Fruit fly (Drosophila melanogaster) whole organism, prepupa: ENCODE results near the gene yps.

Experiments
- Blimp-1 ChIP-seq: fragments of 200-800 bp; sonication (Bioruptor generic); optimal IDR thresholded peaks from 3 replicates; lab custom pipeline; 2017; ENCODE audit warnings: missing biosample characterization, missing genetic modification characterization, mild to moderate bottlenecking, moderate library complexity, missing genetic modification reagents
- CG10631 ChIP-seq: fragments of 200-800 bp; sonication (Bioruptor generic); optimal IDR thresholded peaks from 2 replicates; lab custom pipeline; 2016; ENCODE audit warnings: missing biosample characterization, missing genetic modification characterization
- CG10669 ChIP-seq: fragments of 200-800 bp; sonication (Bioruptor generic); optimal IDR thresholded peaks from 3 replicates; lab custom pipeline; 2018; ENCODE audit warnings: missing biosample characterization, mild to moderate bottlenecking, missing genetic modification characterization, moderate library complexity
- CG11294 ChIP-seq: fragments of 200-800 bp; sonication (Bioruptor generic); IDR thresholded peaks from 2 replicates; pipeline ENCODE4 v1.3.6; 2022; ENCODE audit warnings: missing biosample characterization, missing genetic modification characterization
- CG11762 ChIP-seq: fragments of 200-800 bp; sonication (Bioruptor generic); optimal IDR thresholded peaks from 3 replicates; lab custom pipeline; 2016; ENCODE audit warnings: missing biosample characterization, missing genetic modification characterization; ENCODE audit not compliant: insufficient read depth
- CG11902 ChIP-seq: fragments of 200-800 bp; sonication (Bioruptor generic); optimal IDR thresholded peaks from 3 replicates; lab custom pipeline; 2016; ENCODE audit warnings: missing biosample characterization, missing genetic modification characterization
- CG3032 ChIP-seq: fragments of 200-800 bp; optimal IDR thresholded peaks from 2 replicates; lab custom pipeline; 2019; ENCODE audit warnings: missing biosample characterization, mild to moderate bottlenecking, missing genetic modification characterization, moderate library complexity
- CG34406 ChIP-seq: fragments of 200-800 bp; sonication (Bioruptor generic); optimal IDR thresholded peaks from 3 replicates; lab custom pipeline; 2016; ENCODE audit warnings: missing biosample characterization, missing genetic modification characterization
- CG3919 ChIP-seq: fragments of 200-800 bp; sonication (Bioruptor generic); optimal IDR thresholded peaks from 3 replicates; lab custom pipeline; 2016; ENCODE audit warnings: missing biosample characterization, missing genetic modification characterization
- CG4318 ChIP-seq: fragments of 200-800 bp; sonication (Bioruptor generic); optimal IDR thresholded peaks from 3 replicates; lab custom pipeline; 2017; ENCODE audit warnings: missing biosample characterization, mild to moderate bottlenecking, missing genetic modification characterization
- CG6163 ChIP-seq: fragments of 200-800 bp; sonication (Bioruptor generic); IDR thresholded peaks from 3 replicates; pipeline ENCODE4 v1.3.6; 2022; ENCODE audit warnings: missing biosample characterization, missing genetic modification characterization
- CG6276 ChIP-seq: fragments of 200-800 bp; sonication (Bioruptor generic); optimal IDR thresholded peaks from 2 replicates; lab custom pipeline; 2017; ENCODE audit warnings: missing biosample characterization, mild to moderate bottlenecking, missing genetic modification characterization
- CG6792 ChIP-seq: fragments of 200-800 bp; sonication (Bioruptor generic); optimal IDR thresholded peaks from 3 replicates; lab custom pipeline; 2016; ENCODE audit warnings: missing biosample characterization, missing genetic modification characterization
- CG6808 ChIP-seq: fragments of 200-800 bp; sonication (Bioruptor generic); optimal IDR thresholded peaks from 3 replicates; lab custom pipeline; 2017; ENCODE audit warnings: missing biosample characterization, missing genetic modification characterization, mild to moderate bottlenecking, moderate library complexity, missing genetic modification reagents
- CG7368 ChIP-seq: fragments of 200-800 bp; sonication (Bioruptor generic); optimal IDR thresholded peaks from 3 replicates; lab custom pipeline; 2016; ENCODE audit warnings: missing biosample characterization, missing genetic modification characterization
- CG8119 ChIP-seq: fragments of 200-800 bp; sonication (Bioruptor generic); IDR thresholded peaks from 3 replicates; pipeline ENCODE4 v1.3.6; 2022; ENCODE audit warnings: missing biosample characterization, missing genetic modification characterization
- CG8319 ChIP-seq: fragments of 200-800 bp; sonication (Bioruptor generic); optimal IDR thresholded peaks from 3 replicates; lab custom pipeline; 2016; ENCODE audit warnings: missing biosample characterization, missing genetic modification characterization
- CG8632 ChIP-seq: fragments of 200-800 bp; sonication (Bioruptor generic); optimal IDR thresholded peaks from 3 replicates; lab custom pipeline; 2016; ENCODE audit warnings: missing biosample characterization, missing genetic modification characterization
- Eip78C ChIP-seq: fragments of 200-800 bp; sonication (Bioruptor generic); peaks from one replicate; lab custom pipeline; 2016; ENCODE audit warnings: missing biosample characterization, missing genetic modification characterization
- Eip93F ChIP-seq: fragments of 200-800 bp; sonication (Bioruptor generic); optimal IDR thresholded peaks from 2 replicates; lab custom pipeline; 2016; ENCODE audit warnings: missing biosample characterization, mild to moderate bottlenecking, missing genetic modification characterization
- Ets96B ChIP-seq: fragments of 200-800 bp; optimal IDR thresholded peaks from 2 replicates; lab custom pipeline; 2019; ENCODE audit warnings: missing biosample characterization, mild to moderate bottlenecking, missing genetic modification characterization, moderate library complexity
- Gug ChIP-seq: fragments of 200-800 bp; sonication (Bioruptor generic); IDR thresholded peaks from 2 replicates; pipeline ENCODE4 v1.3.6; 2022; ENCODE audit warnings: missing biosample characterization, missing genetic modification characterization
- Hr38 ChIP-seq: sonication (Bioruptor generic); optimal IDR thresholded peaks from 2 replicates; lab custom pipeline; 2016; ENCODE audit warnings: missing biosample characterization, missing genetic modification characterization
- Hr39 ChIP-seq: fragments of 200-800 bp; sonication (Bioruptor generic); optimal IDR thresholded peaks from 2 replicates; lab custom pipeline; 2016; ENCODE audit warnings: missing biosample characterization, missing genetic modification characterization
- Hr4 ChIP-seq: fragments of 200-800 bp; sonication (Bioruptor generic); optimal IDR thresholded peaks from 3 replicates; lab custom pipeline; 2016; ENCODE audit warnings: missing biosample characterization, missing genetic modification characterization
- Lpt ChIP-seq: fragments of 200-800 bp; sonication (Bioruptor generic); optimal IDR thresholded peaks from 3 replicates; lab custom pipeline; 2016; ENCODE audit warnings: missing biosample characterization, missing genetic modification characterization
- Smox ChIP-seq: fragments of 200-800 bp; sonication (Bioruptor generic); optimal IDR thresholded peaks from 3 replicates; lab custom pipeline; 2016; ENCODE audit warnings: missing biosample characterization, missing genetic modification characterization
- Sox102F ChIP-seq: fragments of 200-800 bp; sonication (Bioruptor generic); optimal IDR thresholded peaks from 2 replicates; lab custom pipeline; 2016; ENCODE audit warnings: missing biosample characterization, mild to moderate bottlenecking, missing genetic modification characterization
- Sox14 ChIP-seq: fragments of 200-800 bp; sonication (Bioruptor generic); optimal IDR thresholded peaks from 3 replicates; lab custom pipeline; 2016; ENCODE audit warnings: missing biosample characterization, missing genetic modification characterization
- Sox15 ChIP-seq: fragments of 200-800 bp; sonication (Bioruptor generic); optimal IDR thresholded peaks from 3 replicates; lab custom pipeline; 2016; ENCODE audit warnings: missing biosample characterization, missing genetic modification characterization
- cyc ChIP-seq: fragments of 200-800 bp; sonication (Bioruptor generic); optimal IDR thresholded peaks from 3 replicates; lab custom pipeline; 2016; ENCODE audit warnings: missing biosample characterization, missing genetic modification characterization
- dac ChIP-seq: fragments of 200-800 bp; sonication (Bioruptor generic); optimal IDR thresholded peaks from 2 replicates; lab custom pipeline; 2017; ENCODE audit warnings: missing biosample characterization, mild to moderate bottlenecking, missing genetic modification characterization
- dsx ChIP-seq: fragments of 200-800 bp; optimal IDR thresholded peaks from 3 replicates; lab custom pipeline; 2019; ENCODE audit warnings: missing biosample characterization, mild to moderate bottlenecking, missing genetic modification characterization, moderate library complexity; ENCODE audit not compliant: poor library complexity, severe bottlenecking
- esn ChIP-seq: fragments of 200-800 bp; sonication (Bioruptor generic); optimal IDR thresholded peaks from 2 replicates; lab custom pipeline; 2016; ENCODE audit warnings: missing biosample characterization, mild to moderate bottlenecking, missing genetic modification characterization, moderate library complexity
- fd59A ChIP-seq: fragments of 200-800 bp; sonication (Bioruptor generic); optimal IDR thresholded peaks from 2 replicates; lab custom pipeline; 2017; ENCODE audit warnings: missing biosample characterization, mild to moderate bottlenecking, missing genetic modification characterization, missing genetic modification reagents
- fd85E ChIP-seq: fragments of 200-800 bp; sonication (Bioruptor generic); optimal IDR thresholded peaks from 3 replicates; lab custom pipeline; 2016; ENCODE audit warnings: missing biosample characterization, missing genetic modification characterization
- net ChIP-seq: fragments of 200-800 bp; sonication (Bioruptor generic); optimal IDR thresholded peaks from 3 replicates; lab custom pipeline; 2016; ENCODE audit warnings: missing biosample characterization, missing genetic modification characterization
- pdm3 ChIP-seq: fragments of 200-800 bp; sonication (Bioruptor generic); optimal IDR thresholded peaks from 3 replicates; lab custom pipeline; 2016; ENCODE audit warnings: missing biosample characterization, missing genetic modification characterization
- spab ChIP-seq: fragments of 200-800 bp; sonication (Bioruptor generic); optimal IDR thresholded peaks from 2 replicates; lab custom pipeline; 2017; ENCODE audit warnings: missing biosample characterization, mild to moderate bottlenecking, missing genetic modification characterization, missing genetic modification reagents
- svp ChIP-seq: fragments of 200-800 bp; sonication (Bioruptor generic); peaks from one replicate; lab custom pipeline; 2016; ENCODE audit warnings: missing biosample characterization, missing genetic modification characterization
- vri ChIP-seq: fragments of 200-800 bp; sonication (Bioruptor generic); optimal IDR thresholded peaks from 3 replicates; lab custom pipeline; 2016; ENCODE audit warnings: missing biosample characterization, mild to moderate bottlenecking, missing genetic modification characterization

yps gene

DNA sequence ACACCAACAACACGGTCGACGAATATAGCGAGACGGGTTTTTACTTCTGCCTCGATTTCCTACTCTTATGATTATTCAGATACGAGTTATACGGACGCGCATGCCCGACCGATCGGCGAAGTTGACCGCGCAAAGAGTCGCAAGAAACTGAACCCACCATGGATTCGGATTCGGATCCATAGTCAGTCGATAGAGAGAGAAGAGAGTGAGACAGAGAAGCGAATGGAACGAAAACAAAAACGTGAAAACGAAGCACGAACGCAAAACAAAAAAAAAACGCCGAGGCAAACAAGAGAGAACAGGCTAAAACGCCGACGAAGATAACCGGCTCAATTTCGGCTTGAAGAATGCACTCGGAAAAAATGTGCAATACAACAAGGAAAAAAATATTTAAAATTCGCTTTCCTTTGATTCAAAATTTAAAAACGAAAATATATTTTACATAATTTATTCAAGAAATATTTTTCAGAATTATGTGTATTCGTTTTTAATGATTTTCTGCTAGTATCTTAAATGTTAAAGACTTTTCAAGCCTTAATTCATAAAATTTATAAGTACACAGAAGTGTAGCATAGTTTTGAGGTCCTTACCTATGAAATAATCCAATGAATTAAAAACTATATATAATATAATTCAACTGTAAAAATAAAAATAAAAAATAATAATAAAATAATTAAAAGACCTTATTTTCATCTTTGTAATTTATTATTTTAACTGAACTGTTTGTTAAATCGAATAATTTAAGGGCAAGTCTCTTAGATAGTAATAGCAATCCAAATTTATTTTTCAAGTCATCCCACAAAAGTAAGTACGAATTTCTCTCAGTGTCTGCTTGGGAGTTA, 43.0 kb downstream of the yps start, which contains the start of gene Sema5c (continued):
- TF ChIP-seq CG3032: peak; percentile 75
- TF ChIP-seq CG6792 (GFP tag; lab: Kevin White, UChicago): peak; percentile 56
- no peak for TF ChIP-seq Sox14 (GFP tag; lab: Kevin White, UChicago)
- TF ChIP-seq CG10631 (GFP tag; lab: Kevin White, UChicago): peak; percentile 81
- peak; percentile 48 for TF ChIP-seq Hr39 (GFP tag; lab: Kevin White, UChicago)
- TF ChIP-seq fd85E: no peak
- peak; percentile 48 for TF ChIP-seq Hr4 (GFP tag; lab: Kevin White, UChicago)
- peak; percentile 45 for TF ChIP-seq CG10669 (GFP tag; lab: Kevin White, UChicago)
- peak; percentile 64 for TF ChIP-seq CG3919 (GFP tag; lab: Kevin White, UChicago)
- TF ChIP-seq Blimp-1 (GFP tag; lab: Kevin White, UChicago): peak; percentile 56
- TF ChIP-seq dsx (GFP tag; lab: Kevin White, UChicago): peak; percentile 61
- TF ChIP-seq CG34406 (GFP tag; lab: Kevin White, UChicago): peak; percentile 76
- peak; percentile 77 for TF ChIP-seq CG4318 (GFP tag; lab: Kevin White, UChicago)
- peak; percentile 28 for TF ChIP-seq fd59A (GFP tag; lab: Kevin White, UChicago)
- no peak; the same call in 1 of the 2 replicates for TF ChIP-seq CG11294 (GFP tag; lab: Robert Waterston, UW)
- TF ChIP-seq CG11762 (GFP tag; lab: Kevin White, UChicago): no peak
- TF ChIP-seq CG8119 (GFP tag; lab: Robert Waterston, UW): peak; percentile 63
- peak; percentile 56 for TF ChIP-seq spab (GFP tag; lab: Kevin White, UChicago)
- TF ChIP-seq net: peak; percentile 67
- peak; percentile 24 for TF ChIP-seq Smox (GFP tag; lab: Kevin White, UChicago)
- TF ChIP-seq cyc (GFP tag; lab: Kevin White, UChicago): peak; percentile 1
- TF ChIP-seq Ets96B: peak; percentile 46
- TF ChIP-seq CG7368 (GFP tag; lab: Kevin White, UChicago): no peak
- peak; percentile 84 for TF ChIP-seq CG6163
- peak; percentile 80 for TF ChIP-seq Eip78C
- peak; percentile 67 for TF ChIP-seq Lpt
- TF ChIP-seq Hr38 (GFP tag; lab: Kevin White, UChicago): no peak

DNA sequence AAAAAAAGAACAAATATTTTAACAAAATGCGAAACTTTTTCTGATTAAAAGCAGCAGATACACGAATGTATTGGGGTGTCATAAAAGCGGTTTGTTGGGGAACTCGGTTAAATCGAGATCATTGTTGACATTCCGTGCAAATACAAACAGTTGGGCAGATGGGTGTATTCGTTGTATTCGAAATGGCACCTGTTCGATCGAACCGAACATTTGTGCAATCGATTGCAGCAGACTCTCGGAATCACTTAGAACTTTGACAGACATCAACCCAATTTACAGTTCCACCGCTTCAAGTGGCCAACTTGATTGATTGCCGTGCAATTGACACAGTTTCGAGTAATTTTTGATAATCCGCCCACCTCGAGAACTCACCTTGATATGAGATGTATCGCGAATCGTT, 44.5 kb downstream of the yps start:
- TF ChIP-seq svp (GFP tag; lab: Kevin White, UChicago): peak; percentile 41
- TF ChIP-seq CG8319 (GFP tag; lab: Kevin White, UChicago): no peak
- peak; percentile 31 for TF ChIP-seq Eip78C
- no peak for TF ChIP-seq CG10631 (GFP tag; lab: Kevin White, UChicago)
- TF ChIP-seq esn (GFP tag; lab: Kevin White, UChicago): peak; percentile 13

DNA sequence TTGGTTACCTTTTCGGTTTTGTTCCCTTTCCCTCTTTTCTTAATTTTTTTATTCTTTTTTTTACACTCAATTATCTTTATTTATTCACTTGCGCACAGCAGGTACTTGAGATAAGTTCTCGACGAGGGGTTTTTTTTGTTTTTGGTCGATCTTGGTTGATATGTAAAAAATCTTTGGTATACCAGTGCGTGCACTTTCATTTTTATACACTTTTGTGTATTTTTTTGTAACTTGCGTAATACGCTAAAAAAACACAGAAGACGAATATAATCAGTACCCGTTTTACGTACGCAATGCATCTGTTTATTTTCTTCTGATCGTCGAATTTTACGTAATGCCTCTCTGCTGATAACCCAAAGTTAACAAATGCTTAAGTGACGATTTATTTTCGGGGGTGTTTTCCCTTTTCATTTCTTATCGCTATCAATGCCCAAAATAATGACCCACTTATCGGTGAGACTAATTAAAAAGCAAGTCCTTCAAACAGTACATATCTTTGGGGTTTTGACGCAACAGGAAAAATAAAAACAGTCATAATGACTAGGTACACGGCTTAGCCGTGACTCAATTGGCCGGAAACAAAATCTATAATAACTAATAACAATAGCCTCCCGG, 45.5 kb downstream of the yps start:
- peak; percentile 22 for TF ChIP-seq svp (GFP tag; lab: Kevin White, UChicago)
- TF ChIP-seq pdm3: no peak
- no peak for TF ChIP-seq CG11762 (GFP tag; lab: Kevin White, UChicago)
- TF ChIP-seq fd85E: no peak
- no peak for TF ChIP-seq Hr4 (GFP tag; lab: Kevin White, UChicago)
- TF ChIP-seq vri: peak; percentile 95
- TF ChIP-seq CG7368 (GFP tag; lab: Kevin White, UChicago): no peak
- TF ChIP-seq CG8319 (GFP tag; lab: Kevin White, UChicago): no peak
- no peak for TF ChIP-seq CG6163
- no peak for TF ChIP-seq spab (GFP tag; lab: Kevin White, UChicago)
- TF ChIP-seq Blimp-1 (GFP tag; lab: Kevin White, UChicago): peak; percentile 70
- no peak for TF ChIP-seq net
- no peak for TF ChIP-seq CG8119 (GFP tag; lab: Robert Waterston, UW)
- TF ChIP-seq CG6276 (GFP tag; lab: Kevin White, UChicago): no peak
- no peak for TF ChIP-seq CG3919 (GFP tag; lab: Kevin White, UChicago)
- no peak for TF ChIP-seq CG6792 (GFP tag; lab: Kevin White, UChicago)
- TF ChIP-seq Gug (GFP tag; lab: Robert Waterston, UW): no peak
- peak; percentile 38 for TF ChIP-seq Eip78C
- peak; percentile 25 for TF ChIP-seq Sox102F (GFP tag; lab: Kevin White, UChicago)
- no peak for TF ChIP-seq CG34406 (GFP tag; lab: Kevin White, UChicago)
- TF ChIP-seq Eip93F (GFP tag; lab: Kevin White, UChicago): no peak
- no peak for TF ChIP-seq CG6808 (GFP tag; lab: Kevin White, UChicago)
- no peak for TF ChIP-seq Sox15
- TF ChIP-seq CG8632: no peak
- no peak for TF ChIP-seq CG11902 (GFP tag; lab: Kevin White, UChicago)
- TF ChIP-seq CG11294 (GFP tag; lab: Robert Waterston, UW): no peak
- TF ChIP-seq dac (GFP tag; lab: Kevin White, UChicago): no peak
- TF ChIP-seq Ets96B: no peak
